Worm (Caenorhabditis elegans) whole organism, L2 larva: Measurements from ENCODE around the gene F32D1.8.

Source experiments
- C34F6.9 ChIP-seq: fragments of 150-350 bp; optimal IDR thresholded peaks from 2 replicates; lab custom pipeline; 2014; ENCODE audit warnings: missing biosample characterization, missing genetic modification characterization
- F13H6.1 ChIP-seq: sonication (generic microtip); optimal IDR thresholded peaks from 2 replicates; lab custom pipeline; 2016; ENCODE audit warnings: missing genetic modification characterization, missing compliant biosample characterization
- R02D3.7 ChIP-seq: fragments of 150-350 bp; optimal IDR thresholded peaks from 2 replicates; lab custom pipeline; 2014; ENCODE audit warnings: missing biosample characterization, missing genetic modification characterization
- Y55F3AM.14 ChIP-seq: fragments of 200-800 bp; sonication (Bioruptor generic); optimal IDR thresholded peaks from 2 replicates; lab custom pipeline; 2018; ENCODE audit warnings: mild to moderate bottlenecking, missing genetic modification characterization, missing compliant biosample characterization
- ZK546.5 ChIP-seq: sonication (generic microtip); optimal IDR thresholded peaks from 2 replicates; lab custom pipeline; 2017; ENCODE audit warnings: missing biosample characterization, missing genetic modification characterization
- alr-1 ChIP-seq: fragments of 150-350 bp; optimal IDR thresholded peaks from 2 replicates; lab custom pipeline; 2014; ENCODE audit warnings: missing biosample characterization, missing genetic modification characterization
- aly-2 ChIP-seq: fragments of 150-350 bp; optimal IDR thresholded peaks from 2 replicates; lab custom pipeline; 2014; ENCODE audit warnings: missing biosample characterization, missing genetic modification characterization
- ama-1 ChIP-seq: fragments of 150-350 bp; optimal IDR thresholded peaks from 2 replicates; lab custom pipeline; 2018; ENCODE audit warnings: inconsistent platforms
- blmp-1 ChIP-seq: sonication (generic microtip); optimal IDR thresholded peaks from 2 replicates; lab custom pipeline; 2017; ENCODE audit warnings: missing genetic modification characterization, mild to moderate bottlenecking, missing compliant biosample characterization, antibody characterized with exemption, moderate library complexity; ENCODE audit not compliant: insufficient read depth
- ceh-16 ChIP-seq: fragments of 150-350 bp; optimal IDR thresholded peaks from 2 replicates; lab custom pipeline; 2014; ENCODE audit warnings: missing biosample characterization, missing genetic modification characterization
- crh-2 ChIP-seq: sonication (generic microtip); optimal IDR thresholded peaks from 2 replicates; lab custom pipeline; 2017; ENCODE audit warnings: missing biosample characterization, missing genetic modification characterization
- egl-27 ChIP-seq: sonication (generic microtip); optimal IDR thresholded peaks from 3 replicates; lab custom pipeline; 2017; ENCODE audit warnings: missing biosample characterization, missing genetic modification reagents, missing genetic modification characterization
- elt-1 ChIP-seq: fragments of 150-350 bp; optimal IDR thresholded peaks from 2 replicates; lab custom pipeline; 2014; ENCODE audit warnings: missing biosample characterization, missing genetic modification characterization
- elt-3 ChIP-seq: sonication (generic microtip); optimal IDR thresholded peaks from 2 replicates; lab custom pipeline; 2017; ENCODE audit warnings: missing biosample characterization, missing genetic modification characterization
- fos-1 ChIP-seq: fragments of 150-350 bp; optimal IDR thresholded peaks from 2 replicates; lab custom pipeline; 2014; ENCODE audit warnings: missing biosample characterization, missing genetic modification characterization
- gmeb-1 ChIP-seq: fragments of 150-350 bp; optimal IDR thresholded peaks from 2 replicates; lab custom pipeline; 2014; ENCODE audit warnings: missing biosample characterization, missing genetic modification characterization
- lin-11 ChIP-seq: fragments of 150-350 bp; sonication (generic microtip); optimal IDR thresholded peaks from 2 replicates; lab custom pipeline; 2014; ENCODE audit warnings: missing biosample characterization, missing genetic modification characterization, inconsistent platforms, mixed read lengths
- lin-39 ChIP-seq: fragments of 150-350 bp; optimal IDR thresholded peaks from 2 replicates; lab custom pipeline; 2014; ENCODE audit warnings: missing biosample characterization, missing genetic modification reagents, missing genetic modification characterization
- mbf-1 ChIP-seq: sonication (generic microtip); optimal IDR thresholded peaks from 2 replicates; lab custom pipeline; 2017; ENCODE audit warnings: missing biosample characterization, missing genetic modification characterization
- nhr-10 ChIP-seq: sonication (generic microtip); optimal IDR thresholded peaks from 2 replicates; lab custom pipeline; 2017; ENCODE audit warnings: missing biosample characterization, missing genetic modification characterization
- nhr-11 ChIP-seq: fragments of 150-350 bp; optimal IDR thresholded peaks from 2 replicates; lab custom pipeline; 2014; ENCODE audit warnings: missing biosample characterization, missing genetic modification characterization
- nhr-12 ChIP-seq: fragments of 150-350 bp; optimal IDR thresholded peaks from 2 replicates; lab custom pipeline; 2014; ENCODE audit warnings: missing biosample characterization, missing genetic modification characterization
- nhr-21 ChIP-seq: fragments of 150-350 bp; optimal IDR thresholded peaks from 2 replicates; lab custom pipeline; 2014; ENCODE audit warnings: missing biosample characterization, missing genetic modification characterization
- nhr-23 ChIP-seq: fragments of 150-350 bp; optimal IDR thresholded peaks from 2 replicates; lab custom pipeline; 2014; ENCODE audit warnings: missing biosample characterization, missing genetic modification reagents, missing genetic modification characterization
- nhr-25 ChIP-seq: fragments of 150-350 bp; sonication (generic microtip); optimal IDR thresholded peaks from 3 replicates; lab custom pipeline; 2014; ENCODE audit warnings: missing biosample characterization, missing genetic modification characterization
- nhr-6 ChIP-seq: fragments of 150-350 bp; optimal IDR thresholded peaks from 2 replicates; lab custom pipeline; 2014; ENCODE audit warnings: missing biosample characterization, missing genetic modification characterization
- nhr-77 ChIP-seq: fragments of 150-350 bp; optimal IDR thresholded peaks from 2 replicates; lab custom pipeline; 2014; ENCODE audit warnings: missing biosample characterization, missing genetic modification characterization
- peb-1 ChIP-seq: fragments of 150-350 bp; optimal IDR thresholded peaks from 2 replicates; lab custom pipeline; 2014; ENCODE audit warnings: missing biosample characterization, missing genetic modification characterization
- sem-4 ChIP-seq: fragments of 150-350 bp; optimal IDR thresholded peaks from 2 replicates; lab custom pipeline; 2014; ENCODE audit warnings: missing biosample characterization, missing genetic modification reagents, missing genetic modification characterization
- skn-1 ChIP-seq: sonication (generic microtip); optimal IDR thresholded peaks from 2 replicates; lab custom pipeline; 2017; ENCODE audit warnings: missing biosample characterization, missing genetic modification characterization
- sma-3 ChIP-seq: sonication (generic microtip); optimal IDR thresholded peaks from 2 replicates; lab custom pipeline; 2016; ENCODE audit warnings: missing genetic modification reagents, missing genetic modification characterization, missing compliant biosample characterization
- snpc-4 ChIP-seq: fragments of 150-350 bp; optimal IDR thresholded peaks from 2 replicates; lab custom pipeline; 2014; ENCODE audit warnings: missing biosample characterization, missing genetic modification characterization
- unc-39 ChIP-seq: fragments of 150-350 bp; optimal IDR thresholded peaks from 2 replicates; lab custom pipeline; 2014; ENCODE audit warnings: missing biosample characterization, missing genetic modification characterization
- unc-55 ChIP-seq: fragments of 150-350 bp; sonication (generic microtip); optimal IDR thresholded peaks from 3 replicates; lab custom pipeline; 2014; ENCODE audit warnings: missing biosample characterization, missing genetic modification reagents, missing genetic modification characterization
- zag-1 ChIP-seq: fragments of 150-350 bp; optimal IDR thresholded peaks from 2 replicates; lab custom pipeline; 2014; ENCODE audit warnings: missing biosample characterization, missing genetic modification characterization
- ztf-11 ChIP-seq: sonication (generic microtip); optimal IDR thresholded peaks from 2 replicates; lab custom pipeline; 2017; ENCODE audit warnings: missing biosample characterization, missing genetic modification characterization
- ztf-4 ChIP-seq: fragments of 150-350 bp; optimal IDR thresholded peaks from 2 replicates; lab custom pipeline; 2014; ENCODE audit warnings: missing biosample characterization, missing genetic modification characterization

The F32D1.8 gene

ce11 chrV:4419767-4420322, 42.3 kb upstream of the F32D1.8 start, which contains the start of the genes Y47D7A.7 and Y47D7A.2:
Gene Y47D7A.7, minus strand, starts transcription at chrV:4419867.
Gene Y47D7A.2, plus strand, starts transcription at chrV:4420272.
- TF ChIP-seq zag-1 = no peak
- TF ChIP-seq crh-2 (tag; lab: Kevin White, UChicago) = no peak
- TF ChIP-seq nhr-25 = no peak
- no peak for TF ChIP-seq sem-4 (tag; lab: Kevin White, UChicago)
- TF ChIP-seq Y55F3AM.14 (GFP tag; lab: Kevin White, UChicago) = no peak
- TF ChIP-seq nhr-23 (tag; lab: Kevin White, UChicago) = no peak
- no peak for TF ChIP-seq nhr-77 (tag; lab: Kevin White, UChicago)
- no peak for TF ChIP-seq nhr-10
- no peak for TF ChIP-seq ztf-4 (tag; lab: Kevin White, UChicago)
- TF ChIP-seq elt-3 (tag; lab: Kevin White, UChicago) = no peak
- no peak for TF ChIP-seq ZK546.5
- TF ChIP-seq skn-1 = no peak
- no peak for TF ChIP-seq ztf-11
- no peak for TF ChIP-seq fos-1 (tag; lab: Kevin White, UChicago)

ce11 chrV:4418116-4418515, 40.6 kb upstream of the F32D1.8 start, which contains the start of gene Y47D7A.6:
Gene Y47D7A.6, minus strand, starts transcription at chrV:4418216.
- TF ChIP-seq ama-1 (lab: Kevin White, UChicago) = no peak
- TF ChIP-seq blmp-1 (tag; lab: Kevin White, UChicago) = no peak
- TF ChIP-seq R02D3.7 = no peak
- no peak for TF ChIP-seq lin-11 (tag; lab: Kevin White, UChicago)
- TF ChIP-seq mbf-1 = no peak
- TF ChIP-seq aly-2 (tag; lab: Kevin White, UChicago) = no peak
- no peak for TF ChIP-seq ztf-4 (tag; lab: Kevin White, UChicago)
- no peak for TF ChIP-seq Y55F3AM.14 (GFP tag; lab: Kevin White, UChicago)

ce11 chrV:4416710-4417109, 39.2 kb upstream of the F32D1.8 start, which contains the start of gene Y47D7A.18:
Gene Y47D7A.18, minus strand, starts transcription at chrV:4416810.
- no peak for TF ChIP-seq peb-1 (tag; lab: Kevin White, UChicago)
- no peak for TF ChIP-seq unc-39 (tag; lab: Kevin White, UChicago)
- TF ChIP-seq unc-55 (GFP tag; lab: Kevin White, UChicago) = no peak
- no peak for TF ChIP-seq Y55F3AM.14 (GFP tag; lab: Kevin White, UChicago)
- TF ChIP-seq, all 48 proteins: peak for 0

ce11 chrV:4414613-4415071, 37.1 kb upstream of the F32D1.8 start, which contains the start of gene grl-5:
Gene grl-5, minus strand, starts transcription at chrV:4414663.
- no peak for TF ChIP-seq Y55F3AM.14 (GFP tag; lab: Kevin White, UChicago)
- no peak for TF ChIP-seq nhr-10
- no peak for TF ChIP-seq ztf-11
- TF ChIP-seq zag-1 = no peak
- no peak for TF ChIP-seq F13H6.1 (tag; lab: Kevin White, UChicago)
- TF ChIP-seq C34F6.9 (tag; lab: Kevin White, UChicago) = no peak
- no peak for TF ChIP-seq alr-1 (tag; lab: Kevin White, UChicago)
- TF ChIP-seq sem-4 (tag; lab: Kevin White, UChicago) = no peak
- TF ChIP-seq sma-3 (GFP tag; lab: Kevin White, UChicago) = no peak
- no peak for TF ChIP-seq unc-39 (tag; lab: Kevin White, UChicago)
- TF ChIP-seq lin-39 (tag; lab: Kevin White, UChicago) = no peak
- no peak for TF ChIP-seq snpc-4
- TF ChIP-seq blmp-1 (tag; lab: Kevin White, UChicago) = no peak
- no peak for TF ChIP-seq fos-1 (tag; lab: Kevin White, UChicago)
- TF ChIP-seq nhr-11 (tag; lab: Kevin White, UChicago) = no peak

- no peak for TF ChIP-seq nhr-6 (tag; lab: Kevin White, UChicago)
- TF ChIP-seq F13H6.1 (tag; lab: Kevin White, UChicago) = no peak
- TF ChIP-seq ceh-16 (tag; lab: Kevin White, UChicago) = no peak
- no peak for TF ChIP-seq lin-39 (tag; lab: Kevin White, UChicago)
- no peak for TF ChIP-seq unc-55 (GFP tag; lab: Kevin White, UChicago)
- no peak for TF ChIP-seq ama-1 (lab: Kevin White, UChicago)
- no peak for TF ChIP-seq nhr-21 (tag; lab: Kevin White, UChicago)
- no peak for TF ChIP-seq elt-1 (tag; lab: Kevin White, UChicago)
- no peak for TF ChIP-seq gmeb-1 (tag; lab: Kevin White, UChicago)
- TF ChIP-seq nhr-12 (tag; lab: Kevin White, UChicago) = no peak
- TF ChIP-seq egl-27 = no peak
- no peak for TF ChIP-seq Y55F3AM.14 (GFP tag; lab: Kevin White, UChicago)
- no peak for TF ChIP-seq unc-39 (tag; lab: Kevin White, UChicago)
- TF ChIP-seq, all 48 proteins: peak for 0
Measured at ce11 chrV:4411714-4412113, 34.2 kb upstream of the F32D1.8 start, which contains the start of gene Y47D7A.17. Gene Y47D7A.17, minus strand, starts transcription at chrV:4411814.
